Fruit fly (Drosophila melanogaster) whole organism, embryonic: ENCODE results near the gene Shal.

Experiments used
- CG4360 ChIP-seq: fragments of 200-800 bp; sonication (Bioruptor generic); IDR thresholded peaks from 2 replicates; pipeline ENCODE4 v1.3.6; 2022; ENCODE audit warnings: missing biosample characterization, missing genetic modification characterization
- CG7372 ChIP-seq: fragments of 200-800 bp; sonication (Bioruptor generic); IDR thresholded peaks from 2 replicates; pipeline ENCODE4 v1.3.6; 2022; ENCODE audit warnings: missing biosample characterization, missing genetic modification characterization
- GATAe ChIP-seq: fragments of 200-800 bp; sonication (Bioruptor generic); conservative IDR thresholded peaks from 2 replicates; pipeline ENCODE4 v1.3.6; 2022; ENCODE audit warnings: missing biosample characterization, missing genetic modification characterization
- Gsc ChIP-seq: fragments of 200-800 bp; sonication (Bioruptor generic); IDR thresholded peaks from 2 replicates; pipeline ENCODE4 v1.3.6; 2022; ENCODE audit warnings: missing biosample characterization, missing genetic modification characterization
- Hr3 ChIP-seq: fragments of 200-800 bp; sonication (Bioruptor generic); optimal IDR thresholded peaks from 3 replicates; lab custom pipeline; 2016; ENCODE audit warnings: missing biosample characterization, missing genetic modification characterization
- Meics ChIP-seq: fragments of 200-800 bp; sonication (Bioruptor generic); optimal IDR thresholded peaks from 2 replicates; lab custom pipeline; 2017; ENCODE audit warnings: missing biosample characterization, mild to moderate bottlenecking, missing genetic modification characterization
- Myb ChIP-seq: fragments of 200-800 bp; sonication (Bioruptor generic); optimal IDR thresholded peaks from 2 replicates; lab custom pipeline; 2016; ENCODE audit warnings: missing biosample characterization, missing genetic modification characterization
- Taf1 ChIP-seq: fragments of 200-800 bp; sonication (Bioruptor generic); IDR thresholded peaks from 2 replicates; pipeline ENCODE4 v1.3.6; 2022; ENCODE audit warnings: missing biosample characterization, missing genetic modification characterization
- ase ChIP-seq: fragments of 200-800 bp; sonication (Bioruptor generic); IDR thresholded peaks from 3 replicates; pipeline ENCODE4 v1.3.6; 2022; ENCODE audit warnings: missing biosample characterization, missing genetic modification characterization
- insv ChIP-seq, 2 experiments: fragments of 200-800 bp; sonication (Bioruptor generic); optimal IDR thresholded peaks; 3 replicates each; lab custom pipeline; 2016 to 2018; ENCODE audit warnings: missing biosample characterization in 2 of 2, missing genetic modification characterization in 2 of 2
- jumu ChIP-seq: fragments of 200-800 bp; sonication (Bioruptor generic); optimal IDR thresholded peaks from 3 replicates; lab custom pipeline; 2016; ENCODE audit warnings: missing biosample characterization, missing genetic modification characterization
- sd ChIP-seq: fragments of 200-800 bp; sonication (Bioruptor generic); optimal IDR thresholded peaks from 3 replicates; lab custom pipeline; 2018; ENCODE audit warnings: missing biosample characterization, mild to moderate bottlenecking, missing genetic modification characterization, moderate library complexity
- tin ChIP-seq: fragments of 200-800 bp; sonication (Bioruptor generic); optimal IDR thresholded peaks from 3 replicates; lab custom pipeline; 2016; ENCODE audit warnings: missing biosample characterization, missing genetic modification characterization

DNA sequence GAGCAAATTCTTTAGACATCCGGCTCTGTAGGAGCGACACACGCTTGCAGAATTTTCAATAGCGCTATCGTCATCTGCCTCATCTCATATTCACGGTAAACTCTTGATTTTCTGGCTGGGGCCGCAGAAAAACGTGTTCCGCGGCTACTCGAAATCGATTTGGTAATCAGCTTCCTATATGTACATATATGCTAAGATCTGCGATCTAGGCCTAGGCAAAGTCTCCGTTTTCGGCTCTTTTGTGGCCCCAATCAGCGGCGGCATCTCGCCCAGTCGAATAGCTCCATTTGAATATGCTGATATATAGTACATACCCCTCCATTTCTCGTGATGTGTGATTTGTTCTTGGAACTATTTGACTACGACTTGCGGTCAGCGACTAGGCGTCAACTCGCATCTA, 21.4 kb downstream of the Shal start:
- TF ChIP-seq Hr3 (GFP tag; lab: Kevin White, UChicago) (no peak), CG4360 (no peak), Meics (GFP tag; lab: Kevin White, UChicago) (no peak), GATAe (GFP tag; lab: Robert Waterston, UW) (no peak), Myb (GFP tag; lab: Kevin White, UChicago) (no peak), tin (GFP tag; lab: Kevin White, UChicago) (no peak), CG7372 (no peak), insv (GFP tag; optimal IDR thresholded peaks at IDR 0.05; lab: Kevin White, UChicago) (no peak), sd (tag; lab: Kevin White, UChicago) (peak; percentile 55), Taf1 (GFP tag; lab: Robert Waterston, UW) (no peak), Gsc (GFP tag; lab: Robert Waterston, UW) (no peak), jumu (no peak), ase (GFP tag; lab: Robert Waterston, UW) (no peak)
